Worm (Caenorhabditis elegans): ENCODE data around the gene F46G10.4.

The F46G10.4 gene

DNA sequence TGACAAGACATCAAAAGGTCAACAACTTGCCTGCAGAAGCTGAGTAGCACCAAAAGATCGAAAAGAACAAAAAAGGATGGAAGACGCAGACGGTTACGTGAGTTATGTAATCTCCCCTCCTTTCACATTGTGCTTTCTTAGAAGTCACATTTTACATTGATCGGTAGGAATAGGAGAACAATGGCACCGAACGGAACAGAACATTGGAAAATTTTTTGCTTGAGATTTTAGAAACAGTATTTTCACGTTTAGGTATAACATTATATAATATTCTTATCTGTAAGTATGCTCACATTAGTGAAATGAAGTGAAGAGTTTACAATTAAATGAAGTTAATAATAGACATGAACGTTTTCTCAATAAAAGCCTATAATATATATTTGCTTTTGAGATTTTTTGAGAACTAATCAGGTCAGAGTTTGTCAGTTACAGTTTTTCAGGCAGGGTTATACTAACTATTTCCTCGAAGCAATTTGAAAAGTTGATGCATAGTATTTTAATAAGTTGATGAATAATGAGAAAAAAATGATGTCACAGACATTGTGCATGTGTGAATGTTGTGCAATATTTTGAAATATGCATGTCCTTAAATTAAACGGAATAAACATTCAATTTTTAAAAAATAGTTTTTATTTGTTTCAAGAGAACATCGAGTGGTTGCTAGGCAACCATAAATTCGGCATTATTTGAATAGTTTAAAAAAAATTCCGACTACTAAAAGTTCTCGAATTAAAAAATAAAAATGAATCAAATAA lies 47.3 kb downstream of the F46G10.4 start:
- no peak for TF ChIP-seq nhr-237 (tag; optimal IDR thresholded peaks at IDR 0.05)
- TF ChIP-seq lin-13 (tag; optimal IDR thresholded peaks at IDR 0.05): no peak
- no peak for TF ChIP-seq pha-4 (tag; optimal IDR thresholded peaks at IDR 0.05)
- no peak for TF ChIP-seq sem-2 (GFP tag; optimal IDR thresholded peaks at IDR 0.05)
- TF ChIP-seq cnd-1 (tag; optimal IDR thresholded peaks at IDR 0.05): no peak
- TF ChIP-seq sptf-1 (tag; optimal IDR thresholded peaks at IDR 0.05): no peak

DNA sequence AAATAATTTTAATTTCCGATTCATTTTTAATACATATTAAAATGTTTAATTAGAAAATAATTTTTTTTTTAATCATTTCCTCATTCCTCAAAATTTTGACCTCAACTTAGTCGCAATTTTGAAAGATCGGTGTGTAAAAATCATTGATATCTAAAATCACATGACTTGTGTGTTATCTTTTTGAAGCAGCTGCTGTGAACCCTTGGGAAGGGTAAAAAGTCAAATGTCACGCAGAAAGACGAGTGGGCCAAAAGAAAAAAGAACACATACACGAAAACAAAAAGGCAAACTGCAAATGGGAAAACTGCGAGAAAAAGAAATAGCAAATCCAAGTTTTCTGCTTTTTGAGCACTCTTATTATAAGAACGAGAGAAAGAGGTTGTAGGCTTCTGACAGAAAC lies 49.4 kb downstream of the F46G10.4 start:
- TF ChIP-seq bed-3 (GFP tag; optimal IDR thresholded peaks at IDR 0.05): no peak
- no peak for TF ChIP-seq flh-1 (GFP tag; optimal IDR thresholded peaks at IDR 0.05)
- no peak for TF ChIP-seq elt-1 (tag; optimal IDR thresholded peaks at IDR 0.05; ENCODE audit: borderline replicate concordance, insufficient read depth)
- TF ChIP-seq drap-1 (GFP tag; optimal IDR thresholded peaks at IDR 0.05): no peak
- no peak for TF ChIP-seq hlh-1 (tag; optimal IDR thresholded peaks at IDR 0.05)

DNA sequence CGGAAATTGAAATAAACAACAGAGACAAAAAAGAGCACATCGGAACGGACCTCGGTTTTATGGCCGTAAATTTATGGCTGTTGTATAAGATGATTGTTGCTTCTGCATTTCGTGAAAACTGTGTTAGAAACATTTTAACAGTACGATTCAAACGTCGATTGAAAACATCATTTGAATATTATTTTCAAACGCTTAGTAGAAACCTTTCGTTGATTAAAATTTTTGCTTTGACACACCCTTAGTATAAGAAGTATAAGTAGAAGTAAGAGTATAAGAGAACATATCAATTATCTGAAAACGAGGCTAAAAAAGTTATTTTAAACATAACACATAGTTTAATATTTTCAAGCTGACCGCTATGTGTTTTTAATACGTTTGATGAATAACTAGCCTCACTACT lies 50.9 kb downstream of the F46G10.4 start:
- no peak for TF ChIP-seq zip-8 (tag; optimal IDR thresholded peaks at IDR 0.05)
- no peak for TF ChIP-seq nhr-28 (tag; optimal IDR thresholded peaks at IDR 0.05)
- no peak for TF ChIP-seq ztf-11 (tag; optimal IDR thresholded peaks at IDR 0.05)
- no peak for TF ChIP-seq unc-62 (GFP tag; optimal IDR thresholded peaks at IDR 0.05)
- TF ChIP-seq snpc-4 (tag; optimal IDR thresholded peaks at IDR 0.05): no peak
